Fruit fly (Drosophila melanogaster): ENCODE measurements around the gene Mcm10.

The Mcm10 gene

dm6 chr2L:21195331-21195730 lies 15.6 kb downstream of the Mcm10 start (continued):
- TF ChIP-seq CoRest (tag; optimal IDR thresholded peaks at IDR 0.05): peak; percentile 28
- TF ChIP-seq CG13775 (GFP tag; optimal IDR thresholded peaks at IDR 0.05): no peak
- no peak for TF ChIP-seq CG4282 (GFP tag; optimal IDR thresholded peaks at IDR 0.05)
- no peak for TF ChIP-seq ap (GFP tag; IDR thresholded peaks at IDR 0.05)
- no peak for TF ChIP-seq bsh (GFP tag; optimal IDR thresholded peaks at IDR 0.05)
- TF ChIP-seq stc (GFP tag; IDR thresholded peaks at IDR 0.05): no peak
- TF ChIP-seq repo (GFP tag; optimal IDR thresholded peaks at IDR 0.05): no peak
- no peak for TF ChIP-seq ems (GFP tag; optimal IDR thresholded peaks at IDR 0.05)
- TF ChIP-seq nmo (GFP tag; optimal IDR thresholded peaks at IDR 0.05): no peak
- TF ChIP-seq CG7357 (GFP tag; IDR thresholded peaks at IDR 0.05): no peak
- no peak for TF ChIP-seq CG17359 (tag; optimal IDR thresholded peaks at IDR 0.05)
- TF ChIP-seq vnd (GFP tag; IDR thresholded peaks at IDR 0.05; ENCODE audit: partially characterized antibody): no peak
- TF ChIP-seq Rfx (GFP tag; IDR thresholded peaks at IDR 0.05): peak; percentile 57; the same call in 1 of the 2 replicates
- TF ChIP-seq pros (GFP tag; optimal IDR thresholded peaks at IDR 0.05): no peak
- no peak for TF ChIP-seq CG7928 (GFP tag; optimal IDR thresholded peaks at IDR 0.05)
- TF ChIP-seq Ptx1 (GFP tag; IDR thresholded peaks at IDR 0.05): 0 out of 2 replicates have a peak, but pooled peaks have one; percentile 9
- no peak for TF ChIP-seq CG9609 (GFP tag; optimal IDR thresholded peaks at IDR 0.05)
- TF ChIP-seq CG13123 (GFP tag; optimal IDR thresholded peaks at IDR 0.05): no peak
- TF ChIP-seq jing (GFP tag; optimal IDR thresholded peaks at IDR 0.05): no peak
- TF ChIP-seq grau (tag; optimal IDR thresholded peaks at IDR 0.05): peak; percentile 31
- TF ChIP-seq Hmr (GFP tag; optimal IDR thresholded peaks at IDR 0.05): peak; percentile 18
- 0 out of 2 replicates have a peak, but pooled peaks have one; percentile 18 for TF ChIP-seq CG7372 (GFP tag; IDR thresholded peaks at IDR 0.05)
- peak; percentile 33 for TF ChIP-seq exex (tag; optimal IDR thresholded peaks at IDR 0.05)
- TF ChIP-seq aop (GFP tag; IDR thresholded peaks at IDR 0.05): no peak
- TF ChIP-seq esg (GFP tag; conservative IDR thresholded peaks at IDR 0.05): no peak
- no peak for TF ChIP-seq Myb (GFP tag; optimal IDR thresholded peaks at IDR 0.05)
- no peak for TF ChIP-seq CG8089 (GFP tag; optimal IDR thresholded peaks at IDR 0.05)
- TF ChIP-seq ind (GFP tag; optimal IDR thresholded peaks at IDR 0.05): no peak
- TF ChIP-seq chif (GFP tag; optimal IDR thresholded peaks at IDR 0.05): no peak
- no peak for TF ChIP-seq hth (optimal IDR thresholded peaks at IDR 0.05)
- no peak for TF ChIP-seq E2f2 (GFP tag; IDR thresholded peaks at IDR 0.05)
- no peak for TF ChIP-seq Opbp (GFP tag; IDR thresholded peaks at IDR 0.05; ENCODE audit: partially characterized antibody)
- no peak for TF ChIP-seq CG31365 (tag; optimal IDR thresholded peaks at IDR 0.05)
- TF ChIP-seq CG16779 (GFP tag; IDR thresholded peaks at IDR 0.05): no peak
- TF ChIP-seq CG2202 (tag; optimal IDR thresholded peaks at IDR 0.05): no peak
- TF ChIP-seq ftz-f1 (GFP tag; optimal IDR thresholded peaks at IDR 0.05): no peak
- TF ChIP-seq CG3407 (GFP tag; optimal IDR thresholded peaks at IDR 0.05): no peak
- TF ChIP-seq CG14667 (GFP tag; IDR thresholded peaks at IDR 0.05): no peak
- TF ChIP-seq CG1647 (GFP tag; optimal IDR thresholded peaks at IDR 0.05): no peak
- no peak for TF ChIP-seq chn (GFP tag; optimal IDR thresholded peaks at IDR 0.05)
- TF ChIP-seq CG12769 (tag; optimal IDR thresholded peaks at IDR 0.05): no peak
- TF ChIP-seq D19A (tag; optimal IDR thresholded peaks at IDR 0.05): peak; percentile 55
- TF ChIP-seq Med (GFP tag): peak; percentile 69
- TF ChIP-seq dpn (GFP tag; optimal IDR thresholded peaks at IDR 0.05): no peak
- no peak for TF ChIP-seq Hr39 (optimal IDR thresholded peaks at IDR 0.05)
- TF ChIP-seq CG11093 (GFP tag; IDR thresholded peaks at IDR 0.05): no peak
- TF ChIP-seq CG7745 (tag; optimal IDR thresholded peaks at IDR 0.05): no peak
